Worm (Caenorhabditis elegans) whole organism, L4 larva: ENCODE data around the gene col-158.

Experiments
- D1046.2 ChIP-seq: fragments of 200-800 bp; sonication (Bioruptor generic); IDR thresholded peaks from 2 replicates; pipeline ENCODE4 v1.3.6; 2022; ENCODE audit warnings: missing genetic modification characterization, missing compliant biosample characterization
- F37D6.2 ChIP-seq: sonication (generic microtip); optimal IDR thresholded peaks from 2 replicates; lab custom pipeline; 2016; ENCODE audit warnings: mild to moderate bottlenecking, missing genetic modification characterization, missing compliant biosample characterization
- F49E8.2 ChIP-seq: sonication (generic microtip); optimal IDR thresholded peaks from 2 replicates; lab custom pipeline; 2016; ENCODE audit warnings: missing compliant biosample characterization, mild to moderate bottlenecking, missing genetic modification characterization, borderline replicate concordance
- T26A8.4 ChIP-seq: fragments of 200-800 bp; sonication (Bioruptor generic); IDR thresholded peaks from 2 replicates; pipeline ENCODE4 v1.3.6; 2022; ENCODE audit warnings: missing genetic modification characterization, missing compliant biosample characterization
- Y48G9A.11 ChIP-seq: fragments of 200-800 bp; sonication (Bioruptor generic); IDR thresholded peaks from 2 replicates; pipeline ENCODE4 v1.3.6; 2022; ENCODE audit warnings: missing genetic modification reagents, missing genetic modification characterization, missing compliant biosample characterization
- ZK337.2 ChIP-seq: fragments of 200-800 bp; sonication (Bioruptor generic); IDR thresholded peaks from 2 replicates; pipeline ENCODE4 v1.3.6; 2022; ENCODE audit warnings: missing genetic modification reagents, missing genetic modification characterization, missing compliant biosample characterization
- aha-1 ChIP-seq: fragments of 150-350 bp; peaks from one replicate; lab custom pipeline; 2014; ENCODE audit warnings: missing biosample characterization, missing genetic modification characterization
- arid-1 ChIP-seq: fragments of 200-800 bp; sonication (Bioruptor generic); conservative IDR thresholded peaks from 2 replicates; pipeline ENCODE4 v1.3.6; 2022; ENCODE audit warnings: missing genetic modification reagents, missing genetic modification characterization, missing compliant biosample characterization
- ceh-20 ChIP-seq: fragments of 200-800 bp; sonication (Bioruptor generic); IDR thresholded peaks from 2 replicates; pipeline ENCODE4 v1.3.6; 2022; ENCODE audit warnings: missing genetic modification reagents, missing genetic modification characterization, missing compliant biosample characterization
- cey-2 ChIP-seq: sonication (generic microtip); optimal IDR thresholded peaks from 3 replicates; lab custom pipeline; 2017; ENCODE audit warnings: missing genetic modification characterization, mild to moderate bottlenecking, missing compliant biosample characterization, antibody characterized with exemption, borderline replicate concordance; ENCODE audit not compliant: insufficient read depth
- ctbp-1 ChIP-seq: fragments of 200-800 bp; sonication (Bioruptor generic); IDR thresholded peaks from 2 replicates; pipeline ENCODE4 v1.3.6; 2022; ENCODE audit warnings: missing genetic modification reagents, missing genetic modification characterization, missing compliant biosample characterization
- daf-19 ChIP-seq: fragments of 200-800 bp; sonication (Bioruptor generic); conservative IDR thresholded peaks from 2 replicates; pipeline ENCODE4 v1.3.6; 2022; ENCODE audit warnings: missing genetic modification characterization, missing compliant biosample characterization
- dmd-6 ChIP-seq: fragments of 200-800 bp; sonication (Bioruptor generic); IDR thresholded peaks from 2 replicates; pipeline ENCODE4 v1.3.6; 2022; ENCODE audit warnings: missing genetic modification reagents, missing genetic modification characterization, missing compliant biosample characterization
- dpl-1 ChIP-seq: fragments of 150-350 bp; optimal IDR thresholded peaks from 2 replicates; lab custom pipeline; 2014; ENCODE audit warnings: missing biosample characterization, missing genetic modification reagents, missing genetic modification characterization
- duxl-1 ChIP-seq: sonication (generic microtip); optimal IDR thresholded peaks from 2 replicates; lab custom pipeline; 2016; ENCODE audit warnings: mild to moderate bottlenecking, missing genetic modification characterization, moderate library complexity, missing compliant biosample characterization; ENCODE audit not compliant: poor library complexity
- egl-43 ChIP-seq: fragments of 200-800 bp; sonication (Bioruptor generic); IDR thresholded peaks from 2 replicates; pipeline ENCODE4 v1.3.6; 2022; ENCODE audit warnings: missing genetic modification reagents, missing genetic modification characterization, missing compliant biosample characterization
- fkh-10 ChIP-seq: fragments of 150-350 bp; optimal IDR thresholded peaks from 2 replicates; lab custom pipeline; 2014; ENCODE audit warnings: missing biosample characterization, missing genetic modification reagents, missing genetic modification characterization
- hif-1 ChIP-seq, 2 experiments: sonication (generic microtip); optimal IDR thresholded peaks; 2 replicates each; lab custom pipeline; 2016 to 2017; ENCODE audit warnings: missing compliant biosample characterization in 2 of 2, missing genetic modification characterization in 2 of 2, missing genetic modification reagents in 2 of 2, missing genotype in 2 of 2, mild to moderate bottlenecking in 1 of 2
- hlh-11 ChIP-seq: fragments of 200-800 bp; sonication (Bioruptor generic); optimal IDR thresholded peaks from 2 replicates; lab custom pipeline; 2018; ENCODE audit warnings: mild to moderate bottlenecking, missing genetic modification characterization, missing compliant biosample characterization
- hlh-30 ChIP-seq: sonication (generic microtip); optimal IDR thresholded peaks from 2 replicates; lab custom pipeline; 2017; ENCODE audit warnings: antibody characterized with exemption, mild to moderate bottlenecking, missing genetic modification characterization, missing compliant biosample characterization; ENCODE audit not compliant: insufficient read depth
- hmg-1.1 ChIP-seq: fragments of 200-800 bp; sonication (Bioruptor generic); IDR thresholded peaks from 2 replicates; pipeline ENCODE4 v1.3.6; 2022; ENCODE audit warnings: missing genetic modification reagents, missing genetic modification characterization, missing compliant biosample characterization
- lin-13 ChIP-seq: fragments of 150-350 bp; optimal IDR thresholded peaks from 2 replicates; lab custom pipeline; 2014; ENCODE audit warnings: missing biosample characterization, missing genetic modification reagents, missing genetic modification characterization
- lin-15B ChIP-seq: fragments of 150-350 bp; sonication (generic microtip); optimal IDR thresholded peaks from 3 replicates; lab custom pipeline; 2014; ENCODE audit warnings: missing biosample characterization, missing genetic modification characterization
- lin-29 ChIP-seq: fragments of 200-800 bp; sonication (Bioruptor generic); IDR thresholded peaks from 2 replicates; pipeline ENCODE4 v1.3.6; 2022; ENCODE audit warnings: missing genetic modification reagents, missing genetic modification characterization, missing compliant biosample characterization
- lin-39 ChIP-seq: fragments of 150-350 bp; optimal IDR thresholded peaks from 2 replicates; lab custom pipeline; 2014; ENCODE audit warnings: missing biosample characterization, missing genetic modification reagents, missing genetic modification characterization
- madf-9 ChIP-seq: fragments of 200-800 bp; sonication (Bioruptor generic); conservative IDR thresholded peaks from 2 replicates; pipeline ENCODE4 v1.3.6; 2022; ENCODE audit warnings: missing genetic modification reagents, missing genetic modification characterization, missing compliant biosample characterization
- mdl-1 ChIP-seq, 2 experiments: fragments of 150-350 bp in 1 of 2; sonication (generic microtip) in 1 of 2; optimal IDR thresholded peaks; 2 replicates each; lab custom pipeline; 2014 to 2017; ENCODE audit warnings: missing biosample characterization in 2 of 2, missing genetic modification characterization in 2 of 2
- mdt-29 ChIP-seq: fragments of 200-800 bp; sonication (Bioruptor generic); IDR thresholded peaks from 2 replicates; pipeline ENCODE4 v1.3.6; 2022; ENCODE audit warnings: missing genetic modification reagents, missing genetic modification characterization, missing compliant biosample characterization
- nhr-10 ChIP-seq: fragments of 150-350 bp; optimal IDR thresholded peaks from 2 replicates; lab custom pipeline; 2014; ENCODE audit warnings: missing biosample characterization, missing genetic modification characterization
- nhr-102 ChIP-seq: sonication (generic microtip); optimal IDR thresholded peaks from 2 replicates; lab custom pipeline; 2016; ENCODE audit warnings: mild to moderate bottlenecking, missing genetic modification characterization, moderate library complexity, missing compliant biosample characterization
- nhr-111 ChIP-seq: fragments of 200-800 bp; sonication (Bioruptor generic); optimal IDR thresholded peaks from 2 replicates; lab custom pipeline; 2018; ENCODE audit warnings: mild to moderate bottlenecking, missing genetic modification characterization, missing compliant biosample characterization
- nhr-237 ChIP-seq: sonication (generic microtip); optimal IDR thresholded peaks from 2 replicates; lab custom pipeline; 2017; ENCODE audit warnings: missing biosample characterization, missing genetic modification characterization
- nhr-25 ChIP-seq: sonication (generic microtip); optimal IDR thresholded peaks from 2 replicates; lab custom pipeline; 2017; ENCODE audit warnings: missing genetic modification characterization, mild to moderate bottlenecking, missing compliant biosample characterization, antibody characterized with exemption, moderate library complexity, borderline replicate concordance; ENCODE audit not compliant: insufficient read depth
- nhr-42 ChIP-seq: fragments of 200-800 bp; sonication (Bioruptor generic); IDR thresholded peaks from 2 replicates; pipeline ENCODE4 v1.3.6; 2022; ENCODE audit warnings: missing genetic modification characterization, missing compliant biosample characterization
- nhr-77 ChIP-seq: fragments of 150-350 bp; optimal IDR thresholded peaks from 2 replicates; lab custom pipeline; 2014; ENCODE audit warnings: missing biosample characterization, missing genetic modification characterization
- pha-4 ChIP-seq, 2 experiments: fragments of 150-350 bp in 1 of 2; fragments of 200-800 bp in 1 of 2; sonication (Bioruptor generic) in 1 of 2; IDR thresholded peaks in 1 of 2; optimal IDR thresholded peaks in 1 of 2; 2 replicates each; pipeline versions ENCODE4 v1.3.6 to Lab custom; 2014 to 2022; ENCODE audit warnings: missing genetic modification characterization in 2 of 2, missing genetic modification reagents in 2 of 2, missing biosample characterization in 1 of 2, missing compliant biosample characterization in 1 of 2
- saeg-2 ChIP-seq: fragments of 200-800 bp; sonication (Bioruptor generic); IDR thresholded peaks from 2 replicates; pipeline ENCODE4 v1.3.6; 2022; ENCODE audit warnings: missing genetic modification reagents, missing genetic modification characterization, missing compliant biosample characterization
- sdz-12 ChIP-seq: fragments of 200-800 bp; sonication (Bioruptor generic); optimal IDR thresholded peaks from 2 replicates; lab custom pipeline; 2018; ENCODE audit warnings: mild to moderate bottlenecking, missing genetic modification characterization, missing compliant biosample characterization
- spr-3 ChIP-seq: fragments of 200-800 bp; sonication (Bioruptor generic); optimal IDR thresholded peaks from 2 replicates; lab custom pipeline; 2018; ENCODE audit warnings: mild to moderate bottlenecking, missing genetic modification characterization, missing compliant biosample characterization
- tag-97 ChIP-seq: fragments of 200-800 bp; sonication (Bioruptor generic); IDR thresholded peaks from 2 replicates; pipeline ENCODE4 v1.3.6; 2022; ENCODE audit warnings: missing genetic modification characterization, missing compliant biosample characterization
- unc-39 ChIP-seq: sonication (generic microtip); optimal IDR thresholded peaks from 2 replicates; lab custom pipeline; 2017; ENCODE audit warnings: missing biosample characterization, missing genetic modification characterization
- unc-62 ChIP-seq, 3 experiments: fragments of 150-350 bp in 1 of 3; sonication (generic microtip); optimal IDR thresholded peaks in 2 of 3; peaks in 1 of 3; 1 replicate in 1 of 3; 2 replicates in 2 of 3; lab custom pipeline; 2014 to 2017; ENCODE audit warnings: missing biosample characterization in 3 of 3, missing genetic modification characterization in 3 of 3, missing genetic modification reagents in 3 of 3, missing genotype in 1 of 3
- zip-11 ChIP-seq: fragments of 200-800 bp; sonication (Bioruptor generic); IDR thresholded peaks from 2 replicates; pipeline ENCODE4 v1.3.6; 2022; ENCODE audit warnings: missing genetic modification characterization, missing compliant biosample characterization
- ztf-11 ChIP-seq: fragments of 150-350 bp; optimal IDR thresholded peaks from 2 replicates; lab custom pipeline; 2014; ENCODE audit warnings: missing biosample characterization, missing genetic modification characterization

Gene col-158

ce11 chrV:11801076-11801849, 28.1 kb upstream of the col-158 start (continued):
- TF ChIP-seq cey-2 (no peak), hlh-11 (tag; lab: Kevin White, UChicago) (peak; percentile 47), sdz-12 (GFP tag; lab: Kevin White, UChicago) (no peak), egl-43 (GFP tag; lab: Robert Waterston, UW) (no peak), nhr-102 (tag; lab: Kevin White, UChicago) (no peak), dpl-1 (no peak), spr-3 (no peak), zip-11 (GFP tag; lab: Robert Waterston, UW) (no peak), aha-1 (peak; percentile 91), ctbp-1 (no peak), D1046.2 (GFP tag; lab: Robert Waterston, UW) (no peak), F37D6.2 (tag; lab: Kevin White, UChicago) (no peak), unc-39 (tag; lab: Kevin White, UChicago) (no peak), T26A8.4 (GFP tag; lab: Robert Waterston, UW) (no peak), Y48G9A.11 (GFP tag; lab: Robert Waterston, UW) (no peak), arid-1 (GFP tag; lab: Robert Waterston, UW) (no peak), saeg-2 (GFP tag; lab: Robert Waterston, UW) (no peak), hif-1 (tag; optimal IDR thresholded peaks at IDR 0.05; lab: Kevin White, UChicago) (no peak), ceh-20 (GFP tag; lab: Robert Waterston, UW) (no peak; the same call in 1 of the 2 replicates), ztf-11 (tag; lab: Kevin White, UChicago) (no peak), mdt-29 (GFP tag; lab: Robert Waterston, UW) (no peak), pha-4 (GFP tag; IDR thresholded peaks at IDR 0.05; lab: Robert Waterston, UW) (no peak), pha-4 (tag; optimal IDR thresholded peaks at IDR 0.05; lab: Kevin White, UChicago) (no peak), hlh-30 (tag; lab: Kevin White, UChicago) (no peak), nhr-111 (no peak), mdl-1 (tag; optimal IDR thresholded peaks at IDR 0.05; lab: Kevin White, UChicago) (peak in 1 of 2 experiments; percentile 18), hmg-1.1 (GFP tag; lab: Robert Waterston, UW) (no peak), daf-19 (GFP tag; lab: Robert Waterston, UW) (no peak), madf-9 (GFP tag; lab: Robert Waterston, UW) (no peak)

ce11 chrV:11802508-11802907, 26.9 kb upstream of the col-158 start:
- TF ChIP-seq nhr-42 (GFP tag; lab: Robert Waterston, UW) (no peak), hlh-30 (tag; lab: Kevin White, UChicago) (peak; percentile 69), tag-97 (GFP tag; lab: Robert Waterston, UW) (no peak), lin-29 (GFP tag; lab: Robert Waterston, UW) (no peak), nhr-10 (tag; lab: Kevin White, UChicago) (no peak), cey-2 (peak; percentile 94), lin-39 (tag; lab: Kevin White, UChicago) (no peak), mdt-29 (GFP tag; lab: Robert Waterston, UW) (no peak), spr-3 (no peak), dmd-6 (GFP tag; lab: Robert Waterston, UW) (peak; percentile 87), hmg-1.1 (GFP tag; lab: Robert Waterston, UW) (0 out of 2 replicates have a peak, but pooled peaks have one; percentile 11), nhr-25 (tag; lab: Kevin White, UChicago) (peak; percentile 86), unc-39 (tag; lab: Kevin White, UChicago) (no peak), mdl-1 (tag; optimal IDR thresholded peaks at IDR 0.05; lab: Kevin White, UChicago) (peak; percentile 83 to 94), D1046.2 (GFP tag; lab: Robert Waterston, UW) (no peak), hlh-11 (tag; lab: Kevin White, UChicago) (peak; percentile 89), duxl-1 (no peak), unc-62 (GFP tag; optimal IDR thresholded peaks at IDR 0.05 in 1 of 2; lab: Kevin White, UChicago) (peak in 1 of 2 experiments; percentile 95), unc-62 (tag; optimal IDR thresholded peaks at IDR 0.05; lab: Kevin White, UChicago) (no peak), lin-15B (no peak), lin-13 (GFP tag; lab: Kevin White, UChicago) (no peak), saeg-2 (GFP tag; lab: Robert Waterston, UW) (0 out of 2 replicates have a peak, but pooled peaks have one; percentile 24), pha-4 (GFP tag; IDR thresholded peaks at IDR 0.05; lab: Robert Waterston, UW) (no peak), pha-4 (tag; optimal IDR thresholded peaks at IDR 0.05; lab: Kevin White, UChicago) (no peak), nhr-77 (tag; lab: Kevin White, UChicago) (no peak), fkh-10 (no peak), F49E8.2 (tag; lab: Kevin White, UChicago) (no peak), ZK337.2 (GFP tag; lab: Robert Waterston, UW) (no peak), nhr-111 (no peak), nhr-237 (tag; lab: Kevin White, UChicago) (peak; percentile 24)
